Worm (Caenorhabditis elegans) whole organism, L4 larva: Measurements from ENCODE around the gene F46C3.7.
A peak's percentile ranks its signal among the peaks of the same experiment; 100 is the strongest.

Experiments used
- T26A8.4 ChIP-seq: fragments of 200-800 bp; sonication (Bioruptor generic); IDR thresholded peaks from 2 replicates; pipeline ENCODE4 v1.3.6; 2022; ENCODE audit warnings: missing genetic modification characterization, missing compliant biosample characterization
- Y105C5A.15 ChIP-seq: fragments of 200-800 bp; sonication (Bioruptor generic); IDR thresholded peaks from 2 replicates; pipeline ENCODE4 v1.3.6; 2022; ENCODE audit warnings: missing genetic modification characterization, missing compliant biosample characterization
- Y5F2A.4 ChIP-seq: fragments of 200-800 bp; sonication (Bioruptor generic); optimal IDR thresholded peaks from 2 replicates; lab custom pipeline; 2018; ENCODE audit warnings: mild to moderate bottlenecking, missing genetic modification characterization, missing compliant biosample characterization
- Y75B8A.6 ChIP-seq: fragments of 200-800 bp; sonication (Bioruptor generic); IDR thresholded peaks from 2 replicates; pipeline ENCODE4 v1.3.6; 2022; ENCODE audit warnings: missing genetic modification reagents, missing genetic modification characterization, missing compliant biosample characterization
- ZK337.2 ChIP-seq: fragments of 200-800 bp; sonication (Bioruptor generic); IDR thresholded peaks from 2 replicates; pipeline ENCODE4 v1.3.6; 2022; ENCODE audit warnings: missing genetic modification reagents, missing genetic modification characterization, missing compliant biosample characterization
- aha-1 ChIP-seq: fragments of 150-350 bp; peaks from one replicate; lab custom pipeline; 2014; ENCODE audit warnings: missing biosample characterization, missing genetic modification characterization
- attf-4 ChIP-seq: sonication (generic microtip); optimal IDR thresholded peaks from 3 replicates; lab custom pipeline; 2017; ENCODE audit warnings: missing biosample characterization, missing genetic modification characterization
- ceh-20 ChIP-seq: fragments of 200-800 bp; sonication (Bioruptor generic); IDR thresholded peaks from 2 replicates; pipeline ENCODE4 v1.3.6; 2022; ENCODE audit warnings: missing genetic modification reagents, missing genetic modification characterization, missing compliant biosample characterization
- ceh-28 ChIP-seq: fragments of 150-350 bp; optimal IDR thresholded peaks from 2 replicates; lab custom pipeline; 2014; ENCODE audit warnings: missing biosample characterization, missing genetic modification reagents, missing genetic modification characterization
- ceh-32 ChIP-seq: sonication (generic microtip); optimal IDR thresholded peaks from 2 replicates; lab custom pipeline; 2016; ENCODE audit warnings: mild to moderate bottlenecking, missing genetic modification characterization, missing compliant biosample characterization; ENCODE audit not compliant: poor library complexity
- daf-16 ChIP-seq, 3 experiments: sonication (generic microtip); optimal IDR thresholded peaks; 2 replicates each; lab custom pipeline; 2016 to 2017; ENCODE audit warnings: missing genetic modification characterization in 3 of 3, missing genetic modification reagents in 3 of 3, mild to moderate bottlenecking in 2 of 3, missing compliant biosample characterization in 2 of 3, missing biosample characterization in 1 of 3, moderate library complexity in 1 of 3
- daf-8 ChIP-seq: fragments of 200-800 bp; sonication (Bioruptor generic); IDR thresholded peaks from 2 replicates; pipeline ENCODE4 v1.3.6; 2022; ENCODE audit warnings: missing genetic modification characterization, missing compliant biosample characterization
- dmd-6 ChIP-seq: fragments of 200-800 bp; sonication (Bioruptor generic); IDR thresholded peaks from 2 replicates; pipeline ENCODE4 v1.3.6; 2022; ENCODE audit warnings: missing genetic modification reagents, missing genetic modification characterization, missing compliant biosample characterization
- duxl-1 ChIP-seq: sonication (generic microtip); optimal IDR thresholded peaks from 2 replicates; lab custom pipeline; 2016; ENCODE audit warnings: mild to moderate bottlenecking, missing genetic modification characterization, moderate library complexity, missing compliant biosample characterization; ENCODE audit not compliant: poor library complexity
- dve-1 ChIP-seq: sonication (generic microtip); optimal IDR thresholded peaks from 2 replicates; lab custom pipeline; 2017; ENCODE audit warnings: antibody characterized with exemption, mild to moderate bottlenecking, missing genetic modification characterization, missing compliant biosample characterization; ENCODE audit not compliant: insufficient read depth
- hif-1 ChIP-seq, 2 experiments: sonication (generic microtip); optimal IDR thresholded peaks; 2 replicates each; lab custom pipeline; 2016 to 2017; ENCODE audit warnings: missing compliant biosample characterization in 2 of 2, missing genetic modification characterization in 2 of 2, missing genetic modification reagents in 2 of 2, missing genotype in 2 of 2, mild to moderate bottlenecking in 1 of 2
- hlh-11 ChIP-seq: fragments of 200-800 bp; sonication (Bioruptor generic); optimal IDR thresholded peaks from 2 replicates; lab custom pipeline; 2018; ENCODE audit warnings: mild to moderate bottlenecking, missing genetic modification characterization, missing compliant biosample characterization
- hlh-30 ChIP-seq: sonication (generic microtip); optimal IDR thresholded peaks from 2 replicates; lab custom pipeline; 2017; ENCODE audit warnings: antibody characterized with exemption, mild to moderate bottlenecking, missing genetic modification characterization, missing compliant biosample characterization; ENCODE audit not compliant: insufficient read depth
- jun-1 ChIP-seq: fragments of 150-350 bp; optimal IDR thresholded peaks from 2 replicates; lab custom pipeline; 2014; ENCODE audit warnings: missing biosample characterization, missing genetic modification reagents, missing genetic modification characterization
- lin-38 ChIP-seq: fragments of 200-800 bp; sonication (Bioruptor generic); IDR thresholded peaks from 2 replicates; pipeline ENCODE4 v1.3.6; 2022; ENCODE audit warnings: missing genetic modification reagents, missing genetic modification characterization, missing compliant biosample characterization
- lin-39 ChIP-seq: fragments of 150-350 bp; optimal IDR thresholded peaks from 2 replicates; lab custom pipeline; 2014; ENCODE audit warnings: missing biosample characterization, missing genetic modification reagents, missing genetic modification characterization
- lsy-2 ChIP-seq, 2 experiments: fragments of 150-350 bp in 1 of 2; sonication (generic microtip) in 1 of 2; optimal IDR thresholded peaks; 2 replicates each; lab custom pipeline; 2014 to 2017; ENCODE audit warnings: missing biosample characterization in 2 of 2, missing genetic modification characterization in 2 of 2
- madf-5 ChIP-seq, 2 experiments: fragments of 200-800 bp; sonication (Bioruptor generic); IDR thresholded peaks; 2 replicates each; pipeline ENCODE4 v1.3.6; 2022; ENCODE audit warnings: missing compliant biosample characterization in 2 of 2, missing genetic modification characterization in 2 of 2
- mdl-1 ChIP-seq, 2 experiments: fragments of 150-350 bp in 1 of 2; sonication (generic microtip) in 1 of 2; optimal IDR thresholded peaks; 2 replicates each; lab custom pipeline; 2014 to 2017; ENCODE audit warnings: missing biosample characterization in 2 of 2, missing genetic modification characterization in 2 of 2
- mep-1 ChIP-seq: fragments of 150-350 bp; sonication (generic microtip); optimal IDR thresholded peaks from 3 replicates; lab custom pipeline; 2014; ENCODE audit warnings: missing biosample characterization, missing genetic modification characterization
- mxl-2 ChIP-seq: fragments of 200-800 bp; sonication (Bioruptor generic); conservative IDR thresholded peaks from 2 replicates; pipeline ENCODE4 v1.3.6; 2022; ENCODE audit warnings: missing genetic modification reagents, missing genetic modification characterization, missing compliant biosample characterization
- mxl-3 ChIP-seq: fragments of 200-800 bp; sonication (Bioruptor generic); optimal IDR thresholded peaks from 2 replicates; lab custom pipeline; 2018; ENCODE audit warnings: mild to moderate bottlenecking, missing genetic modification characterization, missing compliant biosample characterization
- nhr-10 ChIP-seq: fragments of 150-350 bp; optimal IDR thresholded peaks from 2 replicates; lab custom pipeline; 2014; ENCODE audit warnings: missing biosample characterization, missing genetic modification characterization
- nhr-11 ChIP-seq: fragments of 150-350 bp; optimal IDR thresholded peaks from 2 replicates; lab custom pipeline; 2014; ENCODE audit warnings: missing biosample characterization, missing genetic modification characterization
- nhr-111 ChIP-seq: fragments of 200-800 bp; sonication (Bioruptor generic); optimal IDR thresholded peaks from 2 replicates; lab custom pipeline; 2018; ENCODE audit warnings: mild to moderate bottlenecking, missing genetic modification characterization, missing compliant biosample characterization
- nhr-237 ChIP-seq: sonication (generic microtip); optimal IDR thresholded peaks from 2 replicates; lab custom pipeline; 2017; ENCODE audit warnings: missing biosample characterization, missing genetic modification characterization
- nhr-25 ChIP-seq: sonication (generic microtip); optimal IDR thresholded peaks from 2 replicates; lab custom pipeline; 2017; ENCODE audit warnings: missing genetic modification characterization, mild to moderate bottlenecking, missing compliant biosample characterization, antibody characterized with exemption, moderate library complexity, borderline replicate concordance; ENCODE audit not compliant: insufficient read depth
- nhr-28 ChIP-seq: fragments of 150-350 bp; optimal IDR thresholded peaks from 2 replicates; lab custom pipeline; 2014; ENCODE audit warnings: missing biosample characterization, missing genetic modification characterization
- nhr-48 ChIP-seq: sonication (generic microtip); optimal IDR thresholded peaks from 2 replicates; lab custom pipeline; 2016; ENCODE audit warnings: mild to moderate bottlenecking, missing genetic modification characterization, missing compliant biosample characterization
- nhr-6 ChIP-seq: fragments of 150-350 bp; optimal IDR thresholded peaks from 2 replicates; lab custom pipeline; 2014; ENCODE audit warnings: missing biosample characterization, missing genetic modification characterization
- nhr-77 ChIP-seq: fragments of 150-350 bp; optimal IDR thresholded peaks from 2 replicates; lab custom pipeline; 2014; ENCODE audit warnings: missing biosample characterization, missing genetic modification characterization
- pha-4 ChIP-seq, 2 experiments: fragments of 150-350 bp in 1 of 2; fragments of 200-800 bp in 1 of 2; sonication (Bioruptor generic) in 1 of 2; IDR thresholded peaks in 1 of 2; optimal IDR thresholded peaks in 1 of 2; 2 replicates each; pipeline versions ENCODE4 v1.3.6 to Lab custom; 2014 to 2022; ENCODE audit warnings: missing genetic modification characterization in 2 of 2, missing genetic modification reagents in 2 of 2, missing biosample characterization in 1 of 2, missing compliant biosample characterization in 1 of 2
- pqm-1 ChIP-seq: sonication (generic microtip); optimal IDR thresholded peaks from 2 replicates; lab custom pipeline; 2017; ENCODE audit warnings: missing biosample characterization, missing genetic modification characterization
- saeg-2 ChIP-seq: fragments of 200-800 bp; sonication (Bioruptor generic); IDR thresholded peaks from 2 replicates; pipeline ENCODE4 v1.3.6; 2022; ENCODE audit warnings: missing genetic modification reagents, missing genetic modification characterization, missing compliant biosample characterization
- skn-1 ChIP-seq: fragments of 150-350 bp; optimal IDR thresholded peaks from 2 replicates; lab custom pipeline; 2014; ENCODE audit warnings: missing biosample characterization, missing genetic modification characterization
- spr-3 ChIP-seq: fragments of 200-800 bp; sonication (Bioruptor generic); optimal IDR thresholded peaks from 2 replicates; lab custom pipeline; 2018; ENCODE audit warnings: mild to moderate bottlenecking, missing genetic modification characterization, missing compliant biosample characterization
- tag-97 ChIP-seq: fragments of 200-800 bp; sonication (Bioruptor generic); IDR thresholded peaks from 2 replicates; pipeline ENCODE4 v1.3.6; 2022; ENCODE audit warnings: missing genetic modification characterization, missing compliant biosample characterization
- tra-1 ChIP-seq: fragments of 200-800 bp; sonication (Bioruptor generic); IDR thresholded peaks from 2 replicates; pipeline ENCODE4 v1.3.6; 2022; ENCODE audit warnings: missing genetic modification reagents, missing genetic modification characterization, missing compliant biosample characterization

F46C3.7 gene

ce11 chrX:11463005-11463404 lies 23.2 kb downstream of the F46C3.7 start:
- TF ChIP-seq mdl-1 (tag; optimal IDR thresholded peaks at IDR 0.05; lab: Kevin White, UChicago), result peak in 1 of 2 experiments; percentile 5
- no peak for TF ChIP-seq ZK337.2
- no peak for TF ChIP-seq pqm-1 (tag; lab: Kevin White, UChicago)
- 0 out of 2 replicates have a peak, but pooled peaks have one; percentile 13 for TF ChIP-seq ceh-20 (GFP tag; lab: Robert Waterston, UW)
- TF ChIP-seq daf-8, result no peak
- no peak for TF ChIP-seq nhr-25
- TF ChIP-seq nhr-111 (GFP tag; lab: Kevin White, UChicago), result no peak
- no peak for TF ChIP-seq spr-3 (GFP tag; lab: Kevin White, UChicago)
- no peak for TF ChIP-seq skn-1 (tag; lab: Kevin White, UChicago)
- TF ChIP-seq nhr-237, result no peak
- TF ChIP-seq nhr-28 (tag; lab: Kevin White, UChicago), result no peak
- no peak for TF ChIP-seq Y75B8A.6 (GFP tag; lab: Robert Waterston, UW)
- peak; percentile 5 for TF ChIP-seq mep-1 (tag; lab: Kevin White, UChicago)
- TF ChIP-seq aha-1 (tag; lab: Kevin White, UChicago), result peak; percentile 76
- TF ChIP-seq mxl-2 (GFP tag; lab: Robert Waterston, UW), result no peak
- no peak for TF ChIP-seq hif-1 (tag; optimal IDR thresholded peaks at IDR 0.05; lab: Kevin White, UChicago)
- TF ChIP-seq duxl-1 (tag; lab: Kevin White, UChicago), result no peak
- TF ChIP-seq attf-4, result no peak
- TF ChIP-seq T26A8.4 (GFP tag; lab: Robert Waterston, UW), result no peak
- no peak for TF ChIP-seq pha-4 (GFP tag; IDR thresholded peaks at IDR 0.05; lab: Robert Waterston, UW)
- no peak for TF ChIP-seq pha-4 (tag; optimal IDR thresholded peaks at IDR 0.05; lab: Kevin White, UChicago)
- no peak for TF ChIP-seq nhr-10 (tag; lab: Kevin White, UChicago)
- TF ChIP-seq ceh-28, result no peak
- TF ChIP-seq nhr-6, result no peak
- TF ChIP-seq Y105C5A.15 (GFP tag; lab: Robert Waterston, UW), result no peak
- TF ChIP-seq Y5F2A.4 (GFP tag; lab: Kevin White, UChicago), result no peak
- no peak for TF ChIP-seq saeg-2 (GFP tag; lab: Robert Waterston, UW)
- TF ChIP-seq madf-5 (GFP tag; IDR thresholded peaks at IDR 0.05; lab: Robert Waterston, UW), result no peak
- no peak for TF ChIP-seq tag-97 (GFP tag; lab: Robert Waterston, UW)
- TF ChIP-seq lsy-2 (tag; optimal IDR thresholded peaks at IDR 0.05; lab: Kevin White, UChicago), result no peak
- TF ChIP-seq mxl-3 (GFP tag; lab: Kevin White, UChicago), result no peak
- no peak for TF ChIP-seq lin-39 (tag; lab: Kevin White, UChicago)
- TF ChIP-seq, all 104 proteins: peak for 4

- peak; percentile 6 for TF ChIP-seq nhr-28 (tag; lab: Kevin White, UChicago)
- peak; percentile 35 for TF ChIP-seq hlh-11 (tag; lab: Kevin White, UChicago)
- TF ChIP-seq spr-3 (GFP tag; lab: Kevin White, UChicago), result no peak
- peak in 1 of 2 experiments; percentile 28 for TF ChIP-seq daf-16 (GFP tag; optimal IDR thresholded peaks at IDR 0.05; lab: Kevin White, UChicago)
- TF ChIP-seq daf-16 (tag; optimal IDR thresholded peaks at IDR 0.05; lab: Kevin White, UChicago), result no peak
- TF ChIP-seq hlh-30, result peak; percentile 43
- TF ChIP-seq, all 104 proteins: peak for 4
Measured at ce11 chrX:11463568-11463967, 23.7 kb downstream of the F46C3.7 start.

ce11 chrX:11464271-11465103 lies 24.6 kb downstream of the F46C3.7 start:
- TF ChIP-seq nhr-25 (no peak), dmd-6 (peak; percentile 68), dve-1 (tag; lab: Kevin White, UChicago) (peak; percentile 21), nhr-48 (tag; lab: Kevin White, UChicago) (peak; percentile 9), mdl-1 (tag; optimal IDR thresholded peaks at IDR 0.05; lab: Kevin White, UChicago) (peak in 1 of 2 experiments; percentile 58), lin-38 (GFP tag; lab: Robert Waterston, UW) (no peak), hlh-30 (peak; percentile 67), lsy-2 (tag; optimal IDR thresholded peaks at IDR 0.05; lab: Kevin White, UChicago) (peak in 1 of 2 experiments; percentile 17), nhr-11 (peak; percentile 68), jun-1 (tag; lab: Kevin White, UChicago) (peak; percentile 32), nhr-77 (tag; lab: Kevin White, UChicago) (peak; percentile 73), attf-4 (no peak), daf-16 (GFP tag; optimal IDR thresholded peaks at IDR 0.05; lab: Kevin White, UChicago) (no peak), daf-16 (tag; optimal IDR thresholded peaks at IDR 0.05; lab: Kevin White, UChicago) (peak; percentile 38), ceh-28 (no peak), ceh-32 (tag; lab: Kevin White, UChicago) (no peak), nhr-28 (tag; lab: Kevin White, UChicago) (peak; percentile 70), mep-1 (tag; lab: Kevin White, UChicago) (peak; percentile 54), hlh-11 (tag; lab: Kevin White, UChicago) (peak; percentile 56), tra-1 (GFP tag; lab: Robert Waterston, UW) (0 out of 2 replicates have a peak, but pooled peaks have one; percentile 5)
